Worm (Caenorhabditis elegans) whole organism, late embryonic: ENCODE measurements around the gene ctps-1.

Experiments
- C08G9.2 ChIP-seq: sonication (generic microtip); optimal IDR thresholded peaks from 2 replicates; lab custom pipeline; 2016; ENCODE audit warnings: mild to moderate bottlenecking, missing genetic modification characterization, moderate library complexity, missing compliant biosample characterization
- F13H6.1 ChIP-seq: sonication (generic microtip); optimal IDR thresholded peaks from 2 replicates; lab custom pipeline; 2016; ENCODE audit warnings: missing genetic modification characterization, missing compliant biosample characterization
- K02D7.2 ChIP-seq: sonication (generic microtip); optimal IDR thresholded peaks from 2 replicates; lab custom pipeline; 2017; ENCODE audit warnings: mild to moderate bottlenecking, missing genetic modification characterization, missing compliant biosample characterization
- Y22D7AL.16 ChIP-seq: sonication (generic microtip); optimal IDR thresholded peaks from 2 replicates; lab custom pipeline; 2016; ENCODE audit warnings: missing genetic modification characterization, missing compliant biosample characterization
- ahr-1 ChIP-seq: sonication (generic microtip); optimal IDR thresholded peaks from 2 replicates; lab custom pipeline; 2016; ENCODE audit warnings: missing genetic modification characterization, missing compliant biosample characterization
- ama-1 ChIP-seq: fragments of 150-350 bp; optimal IDR thresholded peaks from 2 replicates; lab custom pipeline; 2014
- ceh-18 ChIP-seq: sonication (generic microtip); optimal IDR thresholded peaks from 2 replicates; lab custom pipeline; 2016; ENCODE audit warnings: missing genetic modification characterization, missing compliant biosample characterization
- ceh-22 ChIP-seq: sonication (generic microtip); optimal IDR thresholded peaks from 2 replicates; lab custom pipeline; 2017; ENCODE audit warnings: missing biosample characterization, missing genetic modification characterization
- ceh-24 ChIP-seq: sonication (generic microtip); optimal IDR thresholded peaks from 2 replicates; lab custom pipeline; 2016; ENCODE audit warnings: mild to moderate bottlenecking, missing genetic modification characterization, missing compliant biosample characterization
- ceh-30 ChIP-seq: fragments of 150-350 bp; optimal IDR thresholded peaks from 2 replicates; lab custom pipeline; 2014; ENCODE audit warnings: missing biosample characterization, missing genetic modification characterization
- ceh-34 ChIP-seq: sonication (generic microtip); optimal IDR thresholded peaks from 2 replicates; lab custom pipeline; 2016; ENCODE audit warnings: mild to moderate bottlenecking, missing genetic modification characterization, missing compliant biosample characterization
- ceh-6 ChIP-seq: fragments of 200-800 bp; sonication (Bioruptor generic); optimal IDR thresholded peaks from 2 replicates; lab custom pipeline; 2018; ENCODE audit warnings: mild to moderate bottlenecking, missing genetic modification characterization, missing compliant biosample characterization
- ceh-9 ChIP-seq: sonication (generic microtip); optimal IDR thresholded peaks from 2 replicates; lab custom pipeline; 2016; ENCODE audit warnings: mild to moderate bottlenecking, missing genetic modification characterization, inconsistent platforms, missing compliant biosample characterization
- che-1 ChIP-seq: sonication (generic microtip); optimal IDR thresholded peaks from 2 replicates; lab custom pipeline; 2016; ENCODE audit warnings: mild to moderate bottlenecking, missing genetic modification characterization, missing compliant biosample characterization
- dmd-4 ChIP-seq: sonication (generic microtip); optimal IDR thresholded peaks from 2 replicates; lab custom pipeline; 2016; ENCODE audit warnings: borderline replicate concordance, missing genetic modification characterization, missing compliant biosample characterization
- elt-4 ChIP-seq: sonication (generic microtip); optimal IDR thresholded peaks from 2 replicates; lab custom pipeline; 2016; ENCODE audit warnings: missing genetic modification characterization, missing compliant biosample characterization
- fax-1 ChIP-seq: sonication (generic microtip); optimal IDR thresholded peaks from 2 replicates; lab custom pipeline; 2016; ENCODE audit warnings: missing genotype, missing genetic modification characterization, missing compliant biosample characterization
- hlh-13 ChIP-seq: fragments of 200-800 bp; sonication (Bioruptor generic); optimal IDR thresholded peaks from 2 replicates; lab custom pipeline; 2018; ENCODE audit warnings: mild to moderate bottlenecking, missing genetic modification characterization, missing compliant biosample characterization
- hlh-15 ChIP-seq: sonication (generic microtip); optimal IDR thresholded peaks from 2 replicates; lab custom pipeline; 2016; ENCODE audit warnings: missing genetic modification characterization, missing compliant biosample characterization
- lin-11 ChIP-seq: fragments of 200-800 bp; sonication (Bioruptor generic); optimal IDR thresholded peaks from 2 replicates; lab custom pipeline; 2018; ENCODE audit warnings: mild to moderate bottlenecking, missing genetic modification characterization, missing compliant biosample characterization
- mec-3 ChIP-seq: sonication (generic microtip); optimal IDR thresholded peaks from 2 replicates; lab custom pipeline; 2016; ENCODE audit warnings: borderline replicate concordance, missing genetic modification characterization, missing compliant biosample characterization
- nfya-1 ChIP-seq: sonication (generic microtip); optimal IDR thresholded peaks from 2 replicates; lab custom pipeline; 2017; ENCODE audit warnings: missing genetic modification characterization, mild to moderate bottlenecking, missing compliant biosample characterization, antibody characterized with exemption, moderate library complexity
- nhr-11 ChIP-seq: fragments of 150-350 bp; optimal IDR thresholded peaks from 2 replicates; lab custom pipeline; 2014; ENCODE audit warnings: missing biosample characterization, missing genetic modification characterization
- nhr-232 ChIP-seq: sonication (generic microtip); optimal IDR thresholded peaks from 2 replicates; lab custom pipeline; 2016; ENCODE audit warnings: missing genetic modification characterization, missing compliant biosample characterization
- npax-4 ChIP-seq: sonication (generic microtip); optimal IDR thresholded peaks from 2 replicates; lab custom pipeline; 2016; ENCODE audit warnings: missing genetic modification characterization, missing compliant biosample characterization
- pag-3 ChIP-seq: sonication (generic microtip); optimal IDR thresholded peaks from 2 replicates; lab custom pipeline; 2016; ENCODE audit warnings: missing compliant biosample characterization, missing genetic modification characterization, borderline replicate concordance
- pat-9 ChIP-seq: fragments of 200-800 bp; sonication (Bioruptor generic); optimal IDR thresholded peaks from 2 replicates; lab custom pipeline; 2018; ENCODE audit warnings: mild to moderate bottlenecking, missing genetic modification characterization, moderate library complexity, missing compliant biosample characterization
- pqm-1 ChIP-seq: sonication (generic microtip); optimal IDR thresholded peaks from 2 replicates; lab custom pipeline; 2016; ENCODE audit warnings: missing genetic modification characterization, missing compliant biosample characterization
- pros-1 ChIP-seq: fragments of 150-350 bp; optimal IDR thresholded peaks from 2 replicates; lab custom pipeline; 2014; ENCODE audit warnings: missing biosample characterization, missing genetic modification reagents, missing genetic modification characterization
- ref-2 ChIP-seq: sonication (generic microtip); optimal IDR thresholded peaks from 2 replicates; lab custom pipeline; 2016; ENCODE audit warnings: missing genetic modification characterization, missing compliant biosample characterization
- rnt-1 ChIP-seq: sonication (generic microtip); optimal IDR thresholded peaks from 2 replicates; lab custom pipeline; 2016; ENCODE audit warnings: missing genetic modification characterization, missing compliant biosample characterization
- sdc-2 ChIP-seq: sonication (generic microtip); optimal IDR thresholded peaks from 2 replicates; lab custom pipeline; 2016; ENCODE audit warnings: missing genotype, missing genetic modification characterization, missing compliant biosample characterization
- sox-2 ChIP-seq: fragments of 200-800 bp; sonication (Bioruptor generic); IDR thresholded peaks from 2 replicates; pipeline ENCODE4 v1.3.6; 2022; ENCODE audit warnings: missing genetic modification reagents, missing genetic modification characterization, missing compliant biosample characterization
- sox-4 ChIP-seq: sonication (generic microtip); optimal IDR thresholded peaks from 2 replicates; lab custom pipeline; 2017; ENCODE audit warnings: mild to moderate bottlenecking, missing genetic modification characterization, inconsistent platforms, missing compliant biosample characterization
- syd-9 ChIP-seq: sonication (generic microtip); optimal IDR thresholded peaks from 2 replicates; lab custom pipeline; 2016; ENCODE audit warnings: mild to moderate bottlenecking, missing genetic modification characterization, moderate library complexity, missing compliant biosample characterization
- unc-86 ChIP-seq: sonication (generic microtip); optimal IDR thresholded peaks from 2 replicates; lab custom pipeline; 2016; ENCODE audit warnings: missing genetic modification characterization, missing compliant biosample characterization
- ztf-16 ChIP-seq: sonication (generic microtip); optimal IDR thresholded peaks from 2 replicates; lab custom pipeline; 2017; ENCODE audit warnings: missing genetic modification characterization, missing compliant biosample characterization

The ctps-1 gene

DNA sequence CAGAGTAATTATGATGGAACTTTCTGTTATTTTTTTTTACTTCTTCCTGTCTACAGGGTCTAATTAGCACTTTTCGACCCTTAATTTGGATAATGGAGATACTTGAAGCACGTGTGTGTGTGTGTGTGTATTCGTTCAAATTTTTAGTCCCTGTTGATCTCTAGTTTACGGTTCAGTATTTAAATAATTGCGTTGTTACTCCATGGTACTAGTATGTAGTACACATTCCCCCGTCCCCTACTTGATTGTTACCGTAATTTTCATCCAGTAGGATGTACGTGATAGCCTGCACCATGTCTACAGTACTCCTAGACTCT is 15.4 kb upstream of the ctps-1 start (continued):
- TF ChIP-seq mec-3 (tag; lab: Kevin White, UChicago), result no peak
- TF ChIP-seq, all 69 proteins: peak for 0

DNA sequence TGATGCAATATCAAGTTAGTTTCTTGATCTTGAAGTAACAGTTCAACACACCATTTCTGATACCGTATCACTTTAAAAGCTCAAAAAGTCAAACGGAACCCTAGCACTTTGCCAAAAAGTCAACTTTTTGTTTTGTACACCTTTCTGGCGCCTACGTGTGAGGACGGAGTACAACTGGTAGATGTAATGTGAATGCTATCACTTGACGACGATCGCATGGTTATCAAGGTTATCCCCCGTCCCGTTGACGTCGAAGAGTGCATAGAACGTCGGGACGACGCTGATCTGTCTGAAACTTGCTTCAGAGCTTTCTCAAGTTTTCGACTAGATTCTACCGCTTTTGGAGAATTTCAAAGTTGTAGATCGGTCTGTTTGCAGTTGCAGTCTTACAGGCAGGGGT is 14.7 kb upstream of the ctps-1 start:
- no peak for TF ChIP-seq ceh-6 (GFP tag; lab: Kevin White, UChicago)
- no peak for TF ChIP-seq ztf-16 (tag; lab: Kevin White, UChicago)
- TF ChIP-seq ceh-30 (tag; lab: Kevin White, UChicago), result no peak
- TF ChIP-seq sox-2 (GFP tag; lab: Robert Waterston, UW), result no peak
- no peak for TF ChIP-seq K02D7.2 (tag; lab: Kevin White, UChicago)
- TF ChIP-seq pat-9 (tag; lab: Kevin White, UChicago), result no peak
- TF ChIP-seq sox-4 (tag; lab: Kevin White, UChicago), result no peak
- TF ChIP-seq unc-86, result no peak
- no peak for TF ChIP-seq C08G9.2 (tag; lab: Kevin White, UChicago)
- no peak for TF ChIP-seq elt-4 (tag; lab: Kevin White, UChicago)
- no peak for TF ChIP-seq ama-1 (lab: Kevin White, UChicago)
- TF ChIP-seq lin-11, result no peak
- TF ChIP-seq npax-4 (tag; lab: Kevin White, UChicago), result no peak

DNA sequence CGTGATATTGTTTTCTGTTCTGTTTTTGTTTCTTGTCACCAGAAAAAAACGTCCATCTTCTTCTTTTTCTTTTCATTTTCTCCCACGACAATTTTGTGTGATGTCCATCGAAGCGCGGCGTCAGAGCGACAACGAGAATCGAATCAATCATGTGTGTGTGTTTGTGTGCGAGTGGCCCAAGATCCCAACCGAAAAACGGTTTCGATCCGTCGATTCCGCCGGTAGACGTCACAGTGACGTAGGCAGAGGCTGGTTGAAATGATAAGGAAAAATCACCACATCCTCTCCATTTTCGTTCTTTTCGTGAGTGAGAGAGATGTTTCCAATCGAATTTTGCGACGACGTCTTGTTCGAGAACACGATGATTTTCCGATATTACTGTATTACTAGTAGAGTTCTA is 14.1 kb upstream of the ctps-1 start:
- no peak for TF ChIP-seq dmd-4 (tag; lab: Kevin White, UChicago)
- TF ChIP-seq Y22D7AL.16 (tag; lab: Kevin White, UChicago), result no peak
- TF ChIP-seq fax-1 (tag; lab: Kevin White, UChicago), result no peak
- no peak for TF ChIP-seq che-1 (tag; lab: Kevin White, UChicago)
- TF ChIP-seq nhr-11 (tag; lab: Kevin White, UChicago), result no peak
- TF ChIP-seq nfya-1 (tag; lab: Kevin White, UChicago), result no peak

DNA sequence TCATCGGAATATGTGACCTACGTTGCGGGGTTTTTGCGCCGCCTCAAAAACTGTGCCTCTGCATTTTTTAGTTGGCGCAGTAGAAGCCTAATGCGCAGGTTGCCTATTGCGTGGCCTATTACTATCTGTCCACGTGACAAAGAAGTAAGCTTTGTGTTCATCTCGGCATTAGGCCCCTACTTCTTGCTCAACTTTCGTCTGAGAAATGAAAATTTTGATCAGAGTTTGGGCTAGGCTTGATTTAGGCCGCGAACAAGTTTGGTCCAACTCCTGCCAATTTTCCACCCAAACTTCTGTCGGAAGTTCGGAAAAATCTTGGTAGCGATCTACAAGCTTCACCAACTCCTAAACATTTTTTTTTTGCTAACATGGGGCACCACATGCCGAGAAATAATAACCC is 12.7 kb upstream of the ctps-1 start:
- TF ChIP-seq ceh-6 (GFP tag; lab: Kevin White, UChicago) (no peak), F13H6.1 (tag; lab: Kevin White, UChicago) (no peak), ahr-1 (no peak), ceh-34 (tag; lab: Kevin White, UChicago) (no peak), rnt-1 (tag; lab: Kevin White, UChicago) (no peak), nhr-232 (tag; lab: Kevin White, UChicago) (no peak), ama-1 (lab: Kevin White, UChicago) (no peak), ceh-30 (tag; lab: Kevin White, UChicago) (no peak), ceh-9 (tag; lab: Kevin White, UChicago) (no peak), ztf-16 (tag; lab: Kevin White, UChicago) (no peak), hlh-15 (no peak), mec-3 (tag; lab: Kevin White, UChicago) (no peak), pqm-1 (tag; lab: Kevin White, UChicago) (no peak), ref-2 (no peak), K02D7.2 (tag; lab: Kevin White, UChicago) (no peak), che-1 (tag; lab: Kevin White, UChicago) (no peak), pros-1 (tag; lab: Kevin White, UChicago) (no peak), unc-86 (no peak), hlh-13 (GFP tag; lab: Kevin White, UChicago) (no peak), lin-11 (no peak)
- TF ChIP-seq, all 69 proteins: peak for 0

DNA sequence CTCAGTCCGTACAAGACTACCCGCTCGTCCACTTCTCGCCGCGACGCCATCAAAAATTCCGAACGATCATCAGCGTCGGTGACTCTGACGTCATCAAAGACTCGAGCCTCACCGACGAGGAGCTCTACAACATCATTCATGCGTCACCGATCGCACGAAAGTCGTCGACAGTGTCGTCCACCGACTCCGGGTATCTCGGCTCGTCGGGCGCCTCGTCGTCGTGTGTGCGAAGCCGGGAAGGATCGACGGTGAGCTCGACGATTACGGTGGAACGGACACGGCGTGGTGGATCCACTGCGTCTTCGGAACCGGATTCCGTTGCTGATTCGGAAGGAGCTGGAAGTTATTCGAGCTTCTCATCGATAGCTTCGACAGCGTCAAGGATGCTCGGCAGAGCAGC is 9.9 kb upstream of the ctps-1 start:
- TF ChIP-seq nhr-11 (tag; lab: Kevin White, UChicago), result no peak
- no peak for TF ChIP-seq ref-2
- TF ChIP-seq syd-9, result no peak
- no peak for TF ChIP-seq ceh-30 (tag; lab: Kevin White, UChicago)
- TF ChIP-seq ztf-16 (tag; lab: Kevin White, UChicago), result no peak
- no peak for TF ChIP-seq ceh-24 (tag; lab: Kevin White, UChicago)
- no peak for TF ChIP-seq pag-3 (tag; lab: Kevin White, UChicago)
- TF ChIP-seq che-1 (tag; lab: Kevin White, UChicago), result no peak
- no peak for TF ChIP-seq pros-1 (tag; lab: Kevin White, UChicago)
- no peak for TF ChIP-seq sdc-2
- no peak for TF ChIP-seq ceh-18
- TF ChIP-seq ceh-22 (tag; lab: Kevin White, UChicago), result no peak
- no peak for TF ChIP-seq F13H6.1 (tag; lab: Kevin White, UChicago)
- TF ChIP-seq, all 69 proteins: peak for 0
